Fruit fly (Drosophila melanogaster) whole organism, embryonic: ENCODE measurements around the gene CG13048.

Experiments
- CG10462 ChIP-seq: fragments of 200-800 bp; sonication (Bioruptor generic); optimal IDR thresholded peaks from 2 replicates; lab custom pipeline; 2016; ENCODE audit warnings: missing biosample characterization, missing genetic modification characterization
- CG12942 ChIP-seq: fragments of 200-800 bp; sonication (Bioruptor generic); optimal IDR thresholded peaks from 3 replicates; lab custom pipeline; 2016; ENCODE audit warnings: missing biosample characterization, missing genetic modification characterization
- CG13123 ChIP-seq: fragments of 200-800 bp; sonication (Bioruptor generic); optimal IDR thresholded peaks from 2 replicates; lab custom pipeline; 2016; ENCODE audit warnings: missing biosample characterization, missing genetic modification characterization
- CG13624 ChIP-seq: fragments of 200-800 bp; sonication (Bioruptor generic); optimal IDR thresholded peaks from 2 replicates; lab custom pipeline; 2016; ENCODE audit warnings: missing biosample characterization, missing genetic modification characterization
- CG16813 ChIP-seq: fragments of 200-800 bp; sonication (Bioruptor generic); IDR thresholded peaks from 3 replicates; pipeline ENCODE4 v1.3.6; 2022; ENCODE audit warnings: missing biosample characterization, missing genetic modification characterization; ENCODE audit not compliant: partially characterized antibody
- CG18619 ChIP-seq: fragments of 200-800 bp; sonication (Bioruptor generic); optimal IDR thresholded peaks from 3 replicates; lab custom pipeline; 2017; ENCODE audit warnings: missing biosample characterization, mild to moderate bottlenecking, missing genetic modification characterization
- CG3407 ChIP-seq: fragments of 200-800 bp; sonication (Bioruptor generic); optimal IDR thresholded peaks from 2 replicates; lab custom pipeline; 2018; ENCODE audit warnings: missing biosample characterization, mild to moderate bottlenecking, missing genetic modification characterization
- CG34422 ChIP-seq: fragments of 200-800 bp; sonication (Bioruptor generic); IDR thresholded peaks from 3 replicates; pipeline ENCODE4 v1.3.6; 2022; ENCODE audit warnings: missing biosample characterization, missing genetic modification characterization
- CG3726 ChIP-seq: fragments of 200-800 bp; sonication (Bioruptor generic); IDR thresholded peaks from 3 replicates; pipeline ENCODE4, ENCODE4 v1.3.6; 2022; ENCODE audit warnings: missing biosample characterization, missing genetic modification characterization
- CG4282 ChIP-seq: fragments of 200-800 bp; sonication (Bioruptor generic); optimal IDR thresholded peaks from 2 replicates; lab custom pipeline; 2016; ENCODE audit warnings: missing biosample characterization, missing genetic modification characterization
- CG43689 ChIP-seq: fragments of 200-800 bp; sonication (Bioruptor generic); IDR thresholded peaks from 2 replicates; pipeline ENCODE4 v1.3.6; 2022; ENCODE audit warnings: missing biosample characterization, missing genetic modification characterization
- CG6791 ChIP-seq: fragments of 200-800 bp; sonication (Bioruptor generic); IDR thresholded peaks from 3 replicates; pipeline ENCODE4 v1.3.6; 2022; ENCODE audit warnings: missing biosample characterization, missing genetic modification characterization; ENCODE audit not compliant: partially characterized antibody
- CG8290 ChIP-seq, 3 experiments: fragments of 200-800 bp; sonication (Bioruptor generic); optimal IDR thresholded peaks; 2 replicates each; lab custom pipeline; 2016 to 2019; ENCODE audit warnings: missing biosample characterization in 3 of 3, missing genetic modification characterization in 3 of 3, mild to moderate bottlenecking in 2 of 3, moderate library complexity in 1 of 3
- CG8478 ChIP-seq: fragments of >200 bp; optimal IDR thresholded peaks from 2 replicates; lab custom pipeline; 2018
- CG9876 ChIP-seq: fragments of 200-800 bp; sonication (Bioruptor generic); optimal IDR thresholded peaks from 2 replicates; lab custom pipeline; 2016; ENCODE audit warnings: missing biosample characterization, missing genetic modification characterization
- CHES-1-like ChIP-seq: fragments of 200-800 bp; sonication (Bioruptor generic); optimal IDR thresholded peaks from 2 replicates; lab custom pipeline; 2016; ENCODE audit warnings: missing biosample characterization, missing genetic modification characterization
- Chrac-16 ChIP-seq: fragments of 200-800 bp; sonication (Bioruptor generic); optimal IDR thresholded peaks from 3 replicates; lab custom pipeline; 2016; ENCODE audit warnings: missing biosample characterization, missing genetic modification characterization
- Drgx ChIP-seq: fragments of 200-800 bp; sonication (Bioruptor generic); IDR thresholded peaks from 2 replicates; pipeline ENCODE4 v1.3.6; 2022; ENCODE audit warnings: missing biosample characterization, missing genetic modification characterization
- E2f1 ChIP-seq: fragments of 200-800 bp; sonication (Bioruptor generic); IDR thresholded peaks from 2 replicates; pipeline ENCODE4 v1.3.6; 2022; ENCODE audit warnings: missing biosample characterization, missing genetic modification characterization
- Jarid2 ChIP-seq: fragments of 200-800 bp; sonication (Bioruptor generic); optimal IDR thresholded peaks from 3 replicates; lab custom pipeline; 2017; ENCODE audit warnings: mild to moderate bottlenecking, missing biosample characterization, missing genetic modification reagents, missing genetic modification characterization
- NFAT ChIP-seq: fragments of 200-800 bp; sonication (Bioruptor generic); IDR thresholded peaks from 2 replicates; pipeline ENCODE4 v1.3.6; 2022; ENCODE audit warnings: missing biosample characterization, missing genetic modification characterization
- Opbp ChIP-seq: fragments of 200-800 bp; sonication (Bioruptor generic); IDR thresholded peaks from 3 replicates; pipeline ENCODE4 v1.3.6; 2022; ENCODE audit warnings: missing biosample characterization, missing genetic modification characterization; ENCODE audit not compliant: partially characterized antibody
- Optix ChIP-seq: fragments of 200-800 bp; sonication (Bioruptor generic); IDR thresholded peaks from 3 replicates; pipeline ENCODE4 v1.3.6; 2022; ENCODE audit warnings: missing biosample characterization, missing genetic modification characterization
- Rfx ChIP-seq: fragments of 200-800 bp; sonication (Bioruptor generic); IDR thresholded peaks from 2 replicates; pipeline ENCODE4 v1.3.6; 2022; ENCODE audit warnings: missing biosample characterization, missing genetic modification characterization
- Rx ChIP-seq: fragments of 200-800 bp; sonication (Bioruptor generic); IDR thresholded peaks from 2 replicates; pipeline ENCODE4 v1.3.6; 2022; ENCODE audit warnings: missing biosample characterization, missing genetic modification characterization
- Scr ChIP-seq: fragments of 200-800 bp; sonication (Bioruptor generic); IDR thresholded peaks from 2 replicates; pipeline ENCODE4 v1.3.6; 2022; ENCODE audit warnings: missing biosample characterization, missing genetic modification characterization; ENCODE audit not compliant: partially characterized antibody
- Sin3A ChIP-seq: fragments of >200 bp; optimal IDR thresholded peaks from 2 replicates; lab custom pipeline; 2018
- Six4 ChIP-seq: fragments of 200-800 bp; sonication (Bioruptor generic); optimal IDR thresholded peaks from 2 replicates; lab custom pipeline; 2016; ENCODE audit warnings: missing biosample characterization, missing genetic modification characterization
- Vsx1 ChIP-seq: fragments of 200-800 bp; sonication (Bioruptor generic); optimal IDR thresholded peaks from 2 replicates; lab custom pipeline; 2017; ENCODE audit warnings: missing biosample characterization, mild to moderate bottlenecking, missing genetic modification characterization, missing genetic modification reagents
- Xbp1 ChIP-seq: fragments of 200-800 bp; sonication (Bioruptor generic); optimal IDR thresholded peaks from 3 replicates; lab custom pipeline; 2016; ENCODE audit warnings: missing biosample characterization, mild to moderate bottlenecking, missing genetic modification characterization
- ab ChIP-seq: fragments of 200-800 bp; sonication (Bioruptor generic); optimal IDR thresholded peaks from 2 replicates; lab custom pipeline; 2016; ENCODE audit warnings: missing biosample characterization, missing genetic modification characterization
- bigmax ChIP-seq: fragments of 200-800 bp; sonication (Bioruptor generic); optimal IDR thresholded peaks from 2 replicates; lab custom pipeline; 2018; ENCODE audit warnings: missing biosample characterization, mild to moderate bottlenecking, missing genetic modification characterization
- crol ChIP-seq: fragments of 200-800 bp; sonication (Bioruptor generic); IDR thresholded peaks from 2 replicates; pipeline ENCODE4 v1.3.6; 2022; ENCODE audit warnings: missing biosample characterization, missing genetic modification characterization
- dm ChIP-seq: fragments of 200-800 bp; sonication (Bioruptor generic); optimal IDR thresholded peaks from 3 replicates; lab custom pipeline; 2016; ENCODE audit warnings: missing biosample characterization, missing genetic modification characterization
- en ChIP-seq: fragments of 200-800 bp; sonication (Bioruptor generic); optimal IDR thresholded peaks from 2 replicates; lab custom pipeline; 2016; ENCODE audit warnings: missing biosample characterization, missing genetic modification characterization
- gem ChIP-seq: fragments of 200-800 bp; sonication (Bioruptor generic); optimal IDR thresholded peaks from 2 replicates; lab custom pipeline; 2019; ENCODE audit warnings: missing biosample characterization, mild to moderate bottlenecking, missing genetic modification characterization, moderate library complexity
- gt ChIP-seq: fragments of 200-800 bp; sonication (Bioruptor generic); IDR thresholded peaks from 2 replicates; pipeline ENCODE4 v1.3.6; 2022; ENCODE audit warnings: missing biosample characterization, missing genetic modification characterization
- ham ChIP-seq: fragments of 200-800 bp; sonication (Bioruptor generic); IDR thresholded peaks from 2 replicates; pipeline ENCODE4 v1.3.6; 2022; ENCODE audit warnings: missing biosample characterization, missing genetic modification characterization
- hb ChIP-seq: fragments of 200-800 bp; sonication (Bioruptor generic); IDR thresholded peaks from 3 replicates; pipeline ENCODE4 v1.3.6; 2022; ENCODE audit warnings: missing biosample characterization, missing genetic modification characterization; ENCODE audit not compliant: partially characterized antibody
- jigr1 ChIP-seq: fragments of 200-800 bp; sonication (Bioruptor generic); IDR thresholded peaks from 3 replicates; pipeline ENCODE4 v1.3.6; 2022; ENCODE audit warnings: missing biosample characterization, missing genetic modification characterization
- jing ChIP-seq: fragments of 200-800 bp; sonication (Bioruptor generic); optimal IDR thresholded peaks from 2 replicates; lab custom pipeline; 2018; ENCODE audit warnings: missing biosample characterization, mild to moderate bottlenecking, missing genetic modification characterization
- jumu ChIP-seq: fragments of 200-800 bp; sonication (Bioruptor generic); optimal IDR thresholded peaks from 3 replicates; lab custom pipeline; 2016; ENCODE audit warnings: missing biosample characterization, missing genetic modification characterization
- mld ChIP-seq: fragments of 200-800 bp; sonication (Bioruptor generic); IDR thresholded peaks from 3 replicates; pipeline ENCODE4 v1.3.6; 2022; ENCODE audit warnings: missing biosample characterization, missing genetic modification characterization; ENCODE audit not compliant: partially characterized antibody
- row ChIP-seq: fragments of 200-800 bp; sonication (Bioruptor generic); IDR thresholded peaks from 3 replicates; pipeline ENCODE4 v1.3.6; 2022; ENCODE audit warnings: missing biosample characterization, missing genetic modification characterization
- sd ChIP-seq: fragments of 200-800 bp; sonication (Bioruptor generic); optimal IDR thresholded peaks from 3 replicates; lab custom pipeline; 2018; ENCODE audit warnings: missing biosample characterization, mild to moderate bottlenecking, missing genetic modification characterization, moderate library complexity
- sna ChIP-seq: fragments of 200-800 bp; sonication (Bioruptor generic); IDR thresholded peaks from 2 replicates; pipeline ENCODE4 v1.3.6; 2022; ENCODE audit warnings: missing biosample characterization, missing genetic modification characterization; ENCODE audit not compliant: partially characterized antibody
- tll ChIP-seq, 2 experiments: fragments of 200-800 bp in 1 of 2; fragments of >200 bp in 1 of 2; sonication (Bioruptor generic) in 1 of 2; optimal IDR thresholded peaks; 2 replicates each; lab custom pipeline; 2017 to 2019; ENCODE audit warnings: missing biosample characterization in 2 of 2, missing genetic modification characterization in 2 of 2, mild to moderate bottlenecking in 1 of 2, moderate library complexity in 1 of 2
- toy ChIP-seq: fragments of 200-800 bp; sonication (Bioruptor generic); IDR thresholded peaks from 2 replicates; pipeline ENCODE4 v1.3.6; 2022; ENCODE audit warnings: missing biosample characterization, missing genetic modification characterization
- wor ChIP-seq: fragments of 200-800 bp; sonication (Bioruptor generic); IDR thresholded peaks from 2 replicates; pipeline ENCODE4 v1.3.6; 2022; ENCODE audit warnings: missing biosample characterization, missing genetic modification characterization
- zfh1 ChIP-seq: fragments of 200-800 bp; sonication (Bioruptor generic); IDR thresholded peaks from 3 replicates; pipeline ENCODE4 v1.3.6; 2022; ENCODE audit warnings: missing biosample characterization, missing genetic modification characterization

Gene CG13048

DNA sequence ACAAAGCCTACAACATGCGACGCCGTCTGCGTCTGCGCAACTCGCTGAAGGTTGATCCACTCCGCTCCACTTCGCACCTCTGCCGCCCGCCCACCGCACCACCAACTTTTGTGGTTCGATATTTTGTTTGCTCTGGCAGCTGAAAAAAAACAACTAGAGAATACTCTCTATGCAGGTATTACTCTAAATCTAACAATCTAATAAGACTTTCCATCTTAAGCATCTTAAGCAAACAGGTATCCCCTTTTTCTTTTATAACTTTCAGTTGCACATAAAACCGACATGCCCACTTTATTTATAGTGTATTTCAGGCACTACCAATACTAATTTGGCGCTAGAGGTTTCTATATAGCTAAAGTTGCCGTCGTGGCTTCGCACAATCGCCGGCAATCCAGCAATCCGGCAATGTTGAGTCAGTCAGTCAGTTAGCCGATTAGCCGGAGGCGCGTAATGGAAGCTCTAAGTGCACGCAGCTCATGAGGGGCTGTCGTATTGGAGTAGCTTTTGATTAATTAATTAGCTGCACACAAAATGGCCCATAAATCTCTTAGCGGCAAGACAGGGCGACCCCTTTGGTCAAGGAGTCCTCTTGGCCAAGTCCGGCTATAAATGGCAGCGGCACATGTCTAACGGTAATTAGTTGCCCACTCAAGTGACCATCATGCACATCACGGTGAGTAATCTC lies 44.6 kb upstream of the CG13048 start, which contains the start of gene CG13058 (continued):
- no peak for TF ChIP-seq E2f1 (GFP tag; lab: Robert Waterston, UW)
- TF ChIP-seq sd (tag; lab: Kevin White, UChicago) = peak; percentile 8
- no peak for TF ChIP-seq CG8290 (GFP tag; optimal IDR thresholded peaks at IDR 0.05; lab: Kevin White, UChicago)
- TF ChIP-seq CG8290 (tag; optimal IDR thresholded peaks at IDR 0.05; lab: Kevin White, UChicago) = peak in 1 of 2 experiments; percentile 81
- no peak for TF ChIP-seq CG4282 (GFP tag; lab: Kevin White, UChicago)
- TF ChIP-seq row (GFP tag; lab: Robert Waterston, UW) = peak; percentile 83
- TF ChIP-seq wor (GFP tag; lab: Robert Waterston, UW) = peak; percentile 41; the same call in 1 of the 2 replicates
- no peak for TF ChIP-seq CG9876 (GFP tag; lab: Kevin White, UChicago)
- TF ChIP-seq mld = no peak
- no peak for TF ChIP-seq tll (GFP tag; optimal IDR thresholded peaks at IDR 0.05; lab: Kevin White, UChicago)
- peak; percentile 42 for TF ChIP-seq jing (GFP tag; lab: Kevin White, UChicago)
- no peak for TF ChIP-seq NFAT (GFP tag; lab: Robert Waterston, UW)
- TF ChIP-seq en = no peak
- peak; percentile 45 for TF ChIP-seq CG12942 (GFP tag; lab: Kevin White, UChicago)
- no peak for TF ChIP-seq CG16813 (GFP tag; lab: Robert Waterston, UW)
- TF ChIP-seq toy (GFP tag; lab: Robert Waterston, UW) = no peak
- TF ChIP-seq sna (GFP tag; lab: Robert Waterston, UW) = no peak
- TF ChIP-seq bigmax (GFP tag; lab: Kevin White, UChicago) = no peak
- no peak for TF ChIP-seq jigr1 (GFP tag; lab: Robert Waterston, UW)
- peak; percentile 69 for TF ChIP-seq crol (GFP tag; lab: Robert Waterston, UW)
- no peak for TF ChIP-seq Scr
- no peak for TF ChIP-seq gt (GFP tag; lab: Robert Waterston, UW)
- TF ChIP-seq Rfx (GFP tag; lab: Robert Waterston, UW) = 0 out of 2 replicates have a peak, but pooled peaks have one; percentile 31
- no peak for TF ChIP-seq Six4 (GFP tag; lab: Kevin White, UChicago)
- no peak for TF ChIP-seq Rx (GFP tag; lab: Robert Waterston, UW)
- TF ChIP-seq CG34422 = 0 out of 3 replicates have a peak, but pooled peaks have one; percentile 10
- TF ChIP-seq CG13123 (GFP tag; lab: Kevin White, UChicago) = no peak
- no peak for TF ChIP-seq CG10462
- peak; percentile 45 for TF ChIP-seq dm (GFP tag; lab: Kevin White, UChicago)
- TF ChIP-seq CG6791 (GFP tag; lab: Robert Waterston, UW) = no peak
- TF ChIP-seq Drgx (GFP tag; lab: Robert Waterston, UW) = peak; percentile 65
- TF ChIP-seq ham (GFP tag; lab: Robert Waterston, UW) = no peak
- TF ChIP-seq CG8478 (lab: Kevin White, UChicago) = no peak
- peak; percentile 52; the same call in 1 of the 2 replicates for TF ChIP-seq CG43689 (GFP tag; lab: Robert Waterston, UW)
- TF ChIP-seq CG3407 (GFP tag; lab: Kevin White, UChicago) = no peak
- TF ChIP-seq CG3726 (GFP tag; lab: Robert Waterston, UW) = no peak
- no peak for TF ChIP-seq Sin3A (lab: Kevin White, UChicago)
- no peak for TF ChIP-seq zfh1
- TF ChIP-seq Optix = peak; percentile 55; the same call in 1 of the 3 replicates
- TF ChIP-seq ab (GFP tag; lab: Kevin White, UChicago) = no peak
- no peak for TF ChIP-seq jumu (GFP tag; lab: Kevin White, UChicago)
- no peak for TF ChIP-seq hb (GFP tag; lab: Robert Waterston, UW)
- TF ChIP-seq Xbp1 (GFP tag; lab: Kevin White, UChicago) = peak; percentile 60
- no peak for TF ChIP-seq CG13624 (GFP tag; lab: Kevin White, UChicago)
- peak; percentile 59 for TF ChIP-seq CHES-1-like (GFP tag; lab: Kevin White, UChicago)
- TF ChIP-seq CG18619 = peak; percentile 61
- no peak for TF ChIP-seq Jarid2 (GFP tag; lab: Kevin White, UChicago)
- TF ChIP-seq Vsx1 = peak; percentile 16
- TF ChIP-seq gem = peak; percentile 80
- no peak for TF ChIP-seq Opbp (GFP tag; lab: Robert Waterston, UW)
- TF ChIP-seq Chrac-16 (GFP tag; lab: Kevin White, UChicago) = peak; percentile 40
